Worm (Caenorhabditis elegans) whole organism, L2 larva: ENCODE results near the gene C25F6.1.

Experiments
- F13H6.1 ChIP-seq: sonication (generic microtip); optimal IDR thresholded peaks from 2 replicates; lab custom pipeline; 2016; ENCODE audit warnings: missing genetic modification characterization, missing compliant biosample characterization
- Y55F3AM.14 ChIP-seq: fragments of 200-800 bp; sonication (Bioruptor generic); optimal IDR thresholded peaks from 2 replicates; lab custom pipeline; 2018; ENCODE audit warnings: mild to moderate bottlenecking, missing genetic modification characterization, missing compliant biosample characterization
- ZK546.5 ChIP-seq: sonication (generic microtip); optimal IDR thresholded peaks from 2 replicates; lab custom pipeline; 2017; ENCODE audit warnings: missing biosample characterization, missing genetic modification characterization
- alr-1 ChIP-seq: fragments of 150-350 bp; optimal IDR thresholded peaks from 2 replicates; lab custom pipeline; 2014; ENCODE audit warnings: missing biosample characterization, missing genetic modification characterization
- aly-2 ChIP-seq: fragments of 150-350 bp; optimal IDR thresholded peaks from 2 replicates; lab custom pipeline; 2014; ENCODE audit warnings: missing biosample characterization, missing genetic modification characterization
- ceh-16 ChIP-seq: fragments of 150-350 bp; optimal IDR thresholded peaks from 2 replicates; lab custom pipeline; 2014; ENCODE audit warnings: missing biosample characterization, missing genetic modification characterization
- dmd-4 ChIP-seq: sonication (generic microtip); optimal IDR thresholded peaks from 2 replicates; lab custom pipeline; 2017; ENCODE audit warnings: missing biosample characterization, missing genetic modification characterization
- elt-3 ChIP-seq: sonication (generic microtip); optimal IDR thresholded peaks from 2 replicates; lab custom pipeline; 2017; ENCODE audit warnings: missing biosample characterization, missing genetic modification characterization
- fos-1 ChIP-seq: fragments of 150-350 bp; optimal IDR thresholded peaks from 2 replicates; lab custom pipeline; 2014; ENCODE audit warnings: missing biosample characterization, missing genetic modification characterization
- gmeb-1 ChIP-seq: fragments of 150-350 bp; optimal IDR thresholded peaks from 2 replicates; lab custom pipeline; 2014; ENCODE audit warnings: missing biosample characterization, missing genetic modification characterization
- lin-13 ChIP-seq: fragments of 150-350 bp; optimal IDR thresholded peaks from 2 replicates; lab custom pipeline; 2014; ENCODE audit warnings: missing biosample characterization, missing genetic modification reagents, missing genetic modification characterization
- mdl-1 ChIP-seq, 2 experiments: fragments of 150-350 bp in 1 of 2; sonication (generic microtip) in 1 of 2; optimal IDR thresholded peaks; 2 replicates each; lab custom pipeline; 2017; ENCODE audit warnings: missing biosample characterization in 2 of 2, missing genetic modification characterization in 2 of 2
- nhr-11 ChIP-seq: fragments of 150-350 bp; optimal IDR thresholded peaks from 2 replicates; lab custom pipeline; 2014; ENCODE audit warnings: missing biosample characterization, missing genetic modification characterization
- nhr-12 ChIP-seq: fragments of 150-350 bp; optimal IDR thresholded peaks from 2 replicates; lab custom pipeline; 2014; ENCODE audit warnings: missing biosample characterization, missing genetic modification characterization
- nhr-129 ChIP-seq: fragments of 150-350 bp; optimal IDR thresholded peaks from 2 replicates; lab custom pipeline; 2014; ENCODE audit warnings: missing biosample characterization, missing genetic modification characterization
- nhr-25 ChIP-seq: fragments of 150-350 bp; sonication (generic microtip); optimal IDR thresholded peaks from 3 replicates; lab custom pipeline; 2014; ENCODE audit warnings: missing biosample characterization, missing genetic modification characterization
- sma-3 ChIP-seq: sonication (generic microtip); optimal IDR thresholded peaks from 2 replicates; lab custom pipeline; 2016; ENCODE audit warnings: missing genetic modification reagents, missing genetic modification characterization, missing compliant biosample characterization
- sma-9 ChIP-seq, 2 experiments: fragments of 150-350 bp in 1 of 2; sonication (generic microtip) in 1 of 2; optimal IDR thresholded peaks; 2 replicates each; lab custom pipeline; 2014 to 2016; ENCODE audit warnings: missing genetic modification characterization in 2 of 2, mild to moderate bottlenecking in 1 of 2, missing biosample characterization in 1 of 2, missing compliant biosample characterization in 1 of 2, missing genetic modification reagents in 1 of 2, moderate library complexity in 1 of 2
- ztf-11 ChIP-seq: sonication (generic microtip); optimal IDR thresholded peaks from 2 replicates; lab custom pipeline; 2017; ENCODE audit warnings: missing biosample characterization, missing genetic modification characterization

C25F6.1 gene

DNA sequence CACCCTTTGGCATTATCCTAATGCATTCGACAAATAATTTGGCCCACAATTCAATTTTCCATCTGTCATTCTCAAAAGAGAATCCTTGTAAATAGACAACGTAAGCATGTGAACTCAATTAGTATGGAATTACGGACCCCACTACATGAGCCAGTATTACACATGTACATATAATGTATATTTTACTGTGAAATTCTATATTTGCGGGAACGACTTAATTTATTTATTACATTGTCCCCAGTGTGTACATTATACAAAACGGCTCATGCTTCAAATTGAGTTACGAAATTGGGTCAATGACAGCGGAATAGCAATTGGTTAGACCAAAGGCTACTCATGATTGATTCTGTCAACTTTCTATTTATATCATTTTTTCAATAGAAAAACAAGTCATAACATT lies 33.3 kb downstream of the C25F6.1 start:
- TF ChIP-seq sma-9 (GFP tag; optimal IDR thresholded peaks at IDR 0.05; lab: Kevin White, UChicago) (peak; percentile 29), sma-9 (tag; optimal IDR thresholded peaks at IDR 0.05; lab: Kevin White, UChicago) (no peak), aly-2 (tag; lab: Kevin White, UChicago) (no peak)
- TF ChIP-seq, all 48 proteins: peak for 1

DNA sequence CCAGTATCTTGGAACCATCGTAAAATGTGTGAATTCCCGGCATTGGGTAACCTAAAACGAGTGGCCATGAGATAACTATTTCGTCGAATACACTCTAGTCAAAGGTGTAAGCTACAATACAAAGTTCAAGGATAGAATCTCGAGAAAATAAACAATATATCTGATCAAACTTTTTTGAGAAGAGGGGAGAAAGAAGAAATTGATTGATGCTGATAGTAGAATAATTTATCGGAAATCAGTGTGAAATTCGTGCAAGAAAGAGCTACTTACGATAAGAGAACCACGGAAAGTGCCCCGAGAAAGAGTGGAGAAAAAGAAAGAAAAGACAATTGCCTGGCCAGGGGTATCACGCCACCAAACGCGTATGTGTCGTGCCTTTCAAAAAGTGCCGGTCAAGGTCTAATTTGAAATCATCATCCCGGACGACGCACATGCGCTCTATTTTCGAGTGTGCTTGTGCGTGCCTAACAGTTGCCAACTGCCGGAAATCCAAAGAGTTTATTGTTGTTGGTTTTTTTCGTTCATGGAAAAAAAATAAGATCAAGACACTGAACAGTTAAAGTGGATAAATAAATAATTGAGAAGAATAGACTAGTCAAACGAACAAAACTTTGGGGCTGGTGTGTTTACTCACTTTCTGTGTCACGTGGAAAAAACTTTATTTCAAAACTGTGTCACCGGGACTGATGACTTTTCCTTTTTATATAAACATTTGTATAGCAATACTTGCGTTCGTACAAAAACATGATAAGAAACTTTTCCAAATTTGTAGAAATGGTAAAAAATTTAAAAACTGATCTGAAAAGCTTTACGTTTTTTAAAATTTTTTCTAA lies 36.7 kb downstream of the C25F6.1 start, which contains the start of gene mboa-3:
Gene mboa-3, minus strand, starts transcription at position 51 of the 833 bp plus-strand sequence.
- TF ChIP-seq nhr-11 (tag; lab: Kevin White, UChicago): no peak
- TF ChIP-seq sma-9 (GFP tag; optimal IDR thresholded peaks at IDR 0.05; lab: Kevin White, UChicago): peak; percentile 59
- no peak for TF ChIP-seq sma-9 (tag; optimal IDR thresholded peaks at IDR 0.05; lab: Kevin White, UChicago)
- peak; percentile 67 for TF ChIP-seq nhr-129
- TF ChIP-seq ZK546.5 (tag; lab: Kevin White, UChicago): no peak
- TF ChIP-seq gmeb-1 (tag; lab: Kevin White, UChicago): peak; percentile 0
- TF ChIP-seq nhr-25: no peak
- TF ChIP-seq elt-3 (tag; lab: Kevin White, UChicago): no peak
- TF ChIP-seq mdl-1 (tag; optimal IDR thresholded peaks at IDR 0.05; lab: Kevin White, UChicago): peak in 1 of 2 experiments; percentile 39
- TF ChIP-seq dmd-4 (tag; lab: Kevin White, UChicago): no peak
- TF ChIP-seq fos-1 (tag; lab: Kevin White, UChicago): peak; percentile 60
- TF ChIP-seq F13H6.1: peak; percentile 24
- no peak for TF ChIP-seq lin-13 (GFP tag; lab: Kevin White, UChicago)
- no peak for TF ChIP-seq nhr-12 (tag; lab: Kevin White, UChicago)

DNA sequence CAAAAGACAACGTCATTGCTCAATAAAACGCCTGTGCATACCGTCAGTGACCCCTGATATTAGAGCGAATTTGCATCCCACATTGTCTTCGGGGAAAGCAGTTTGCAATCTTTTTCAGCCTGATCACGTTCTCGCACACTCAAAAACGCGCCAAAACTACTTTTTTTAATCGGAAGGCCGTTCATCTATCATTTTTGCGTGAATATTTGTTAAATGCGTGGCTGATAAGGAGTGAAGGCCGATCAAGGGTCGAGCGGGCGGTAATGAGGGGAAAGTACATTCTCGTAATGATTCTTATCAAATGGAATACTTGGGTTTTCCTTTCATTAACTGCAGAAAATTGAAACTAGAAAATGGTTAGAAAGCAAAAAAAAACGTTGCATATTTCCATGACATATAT lies 38.0 kb downstream of the C25F6.1 start:
- TF ChIP-seq F13H6.1 (peak; percentile 35), fos-1 (tag; lab: Kevin White, UChicago) (peak; percentile 64), sma-3 (GFP tag; lab: Kevin White, UChicago) (peak; percentile 9), alr-1 (tag; lab: Kevin White, UChicago) (no peak), Y55F3AM.14 (GFP tag; lab: Kevin White, UChicago) (no peak), ztf-11 (tag; lab: Kevin White, UChicago) (no peak), sma-9 (GFP tag; optimal IDR thresholded peaks at IDR 0.05; lab: Kevin White, UChicago) (peak; percentile 43), sma-9 (tag; optimal IDR thresholded peaks at IDR 0.05; lab: Kevin White, UChicago) (no peak), ceh-16 (no peak)
